Worm (Caenorhabditis elegans) whole organism, late embryonic: ENCODE measurements around the gene F14D7.1.

Experiments used
- K09A11.1 ChIP-seq: sonication (generic microtip); optimal IDR thresholded peaks from 2 replicates; lab custom pipeline; 2017; ENCODE audit warnings: antibody characterized with exemption, mild to moderate bottlenecking, missing genetic modification characterization, missing compliant biosample characterization; ENCODE audit not compliant: insufficient read depth
- Y22D7AL.16 ChIP-seq: sonication (generic microtip); optimal IDR thresholded peaks from 2 replicates; lab custom pipeline; 2016; ENCODE audit warnings: missing genetic modification characterization, missing compliant biosample characterization
- ceh-14 ChIP-seq: sonication (generic microtip); optimal IDR thresholded peaks from 2 replicates; lab custom pipeline; 2016; ENCODE audit warnings: missing genotype, missing genetic modification characterization, missing compliant biosample characterization
- ceh-19 ChIP-seq: fragments of 200-800 bp; sonication (Bioruptor generic); optimal IDR thresholded peaks from 2 replicates; lab custom pipeline; 2018; ENCODE audit warnings: mild to moderate bottlenecking, missing genetic modification characterization, missing compliant biosample characterization
- ceh-2 ChIP-seq: sonication (generic microtip); optimal IDR thresholded peaks from 2 replicates; lab custom pipeline; 2016; ENCODE audit warnings: missing genotype, missing genetic modification characterization, missing compliant biosample characterization
- ceh-30 ChIP-seq: fragments of 150-350 bp; optimal IDR thresholded peaks from 2 replicates; lab custom pipeline; 2014; ENCODE audit warnings: missing biosample characterization, missing genetic modification characterization
- ceh-34 ChIP-seq: sonication (generic microtip); optimal IDR thresholded peaks from 2 replicates; lab custom pipeline; 2016; ENCODE audit warnings: mild to moderate bottlenecking, missing genetic modification characterization, missing compliant biosample characterization
- ceh-6 ChIP-seq: fragments of 200-800 bp; sonication (Bioruptor generic); optimal IDR thresholded peaks from 2 replicates; lab custom pipeline; 2018; ENCODE audit warnings: mild to moderate bottlenecking, missing genetic modification characterization, missing compliant biosample characterization
- ceh-9 ChIP-seq: sonication (generic microtip); optimal IDR thresholded peaks from 2 replicates; lab custom pipeline; 2016; ENCODE audit warnings: mild to moderate bottlenecking, missing genetic modification characterization, inconsistent platforms, missing compliant biosample characterization
- dmd-4 ChIP-seq: sonication (generic microtip); optimal IDR thresholded peaks from 2 replicates; lab custom pipeline; 2016; ENCODE audit warnings: borderline replicate concordance, missing genetic modification characterization, missing compliant biosample characterization
- elt-2 ChIP-seq: sonication (generic microtip); optimal IDR thresholded peaks from 2 replicates; lab custom pipeline; 2016; ENCODE audit warnings: missing genetic modification reagents, missing genetic modification characterization, missing compliant biosample characterization
- elt-4 ChIP-seq: sonication (generic microtip); optimal IDR thresholded peaks from 2 replicates; lab custom pipeline; 2016; ENCODE audit warnings: missing genetic modification characterization, missing compliant biosample characterization
- hlh-13 ChIP-seq: fragments of 200-800 bp; sonication (Bioruptor generic); optimal IDR thresholded peaks from 2 replicates; lab custom pipeline; 2018; ENCODE audit warnings: mild to moderate bottlenecking, missing genetic modification characterization, missing compliant biosample characterization
- hlh-30 ChIP-seq: sonication (generic microtip); optimal IDR thresholded peaks from 2 replicates; lab custom pipeline; 2017; ENCODE audit warnings: antibody characterized with exemption, missing genetic modification characterization, missing compliant biosample characterization; ENCODE audit not compliant: insufficient read depth
- hlh-6 ChIP-seq: sonication (generic microtip); optimal IDR thresholded peaks from 2 replicates; lab custom pipeline; 2016; ENCODE audit warnings: missing genotype, missing genetic modification characterization, missing compliant biosample characterization
- hlh-8 ChIP-seq: sonication (generic microtip); optimal IDR thresholded peaks from 2 replicates; lab custom pipeline; 2016; ENCODE audit warnings: missing genotype, missing genetic modification characterization, missing compliant biosample characterization
- madf-2 ChIP-seq: sonication (generic microtip); optimal IDR thresholded peaks from 2 replicates; lab custom pipeline; 2017; ENCODE audit warnings: missing genetic modification characterization, missing compliant biosample characterization
- nfya-1 ChIP-seq: sonication (generic microtip); optimal IDR thresholded peaks from 2 replicates; lab custom pipeline; 2017; ENCODE audit warnings: missing genetic modification characterization, mild to moderate bottlenecking, missing compliant biosample characterization, antibody characterized with exemption, moderate library complexity
- npax-4 ChIP-seq: sonication (generic microtip); optimal IDR thresholded peaks from 2 replicates; lab custom pipeline; 2016; ENCODE audit warnings: missing genetic modification characterization, missing compliant biosample characterization
- pag-3 ChIP-seq: sonication (generic microtip); optimal IDR thresholded peaks from 2 replicates; lab custom pipeline; 2016; ENCODE audit warnings: missing compliant biosample characterization, missing genetic modification characterization, borderline replicate concordance
- pax-1 ChIP-seq: fragments of 150-350 bp; optimal IDR thresholded peaks from 2 replicates; lab custom pipeline; 2014; ENCODE audit warnings: missing biosample characterization, missing genetic modification characterization
- pha-2 ChIP-seq: sonication (generic microtip); optimal IDR thresholded peaks from 2 replicates; lab custom pipeline; 2017; ENCODE audit warnings: mild to moderate bottlenecking, missing genetic modification characterization, missing compliant biosample characterization
- pha-4 ChIP-seq: fragments of 150-350 bp; optimal IDR thresholded peaks from 2 replicates; lab custom pipeline; 2018; ENCODE audit warnings: missing biosample characterization, missing genetic modification reagents, missing genetic modification characterization
- ref-2 ChIP-seq: sonication (generic microtip); optimal IDR thresholded peaks from 2 replicates; lab custom pipeline; 2016; ENCODE audit warnings: missing genetic modification characterization, missing compliant biosample characterization
- sox-2 ChIP-seq: fragments of 200-800 bp; sonication (Bioruptor generic); IDR thresholded peaks from 2 replicates; pipeline ENCODE4 v1.3.6; 2022; ENCODE audit warnings: missing genetic modification reagents, missing genetic modification characterization, missing compliant biosample characterization
- unc-3 ChIP-seq, 2 experiments: fragments of 200-800 bp in 1 of 2; sonication (Bioruptor generic) in 1 of 2; sonication (generic microtip) in 1 of 2; conservative IDR thresholded peaks in 1 of 2; optimal IDR thresholded peaks in 1 of 2; 2 replicates each; pipeline versions ENCODE4 v1.3.6 to Lab custom; 2016 to 2022; ENCODE audit warnings: missing compliant biosample characterization in 2 of 2, missing genetic modification characterization in 2 of 2, missing genetic modification reagents in 1 of 2
- unc-42 ChIP-seq: sonication (generic microtip); optimal IDR thresholded peaks from 2 replicates; lab custom pipeline; 2016; ENCODE audit warnings: missing genotype, missing genetic modification characterization, missing compliant biosample characterization
- unc-55 ChIP-seq: sonication (generic microtip); optimal IDR thresholded peaks from 2 replicates; lab custom pipeline; 2017; ENCODE audit warnings: missing biosample characterization, missing genetic modification reagents, missing genetic modification characterization
- ztf-16 ChIP-seq: sonication (generic microtip); optimal IDR thresholded peaks from 2 replicates; lab custom pipeline; 2017; ENCODE audit warnings: missing genetic modification characterization, missing compliant biosample characterization

Gene F14D7.1

DNA sequence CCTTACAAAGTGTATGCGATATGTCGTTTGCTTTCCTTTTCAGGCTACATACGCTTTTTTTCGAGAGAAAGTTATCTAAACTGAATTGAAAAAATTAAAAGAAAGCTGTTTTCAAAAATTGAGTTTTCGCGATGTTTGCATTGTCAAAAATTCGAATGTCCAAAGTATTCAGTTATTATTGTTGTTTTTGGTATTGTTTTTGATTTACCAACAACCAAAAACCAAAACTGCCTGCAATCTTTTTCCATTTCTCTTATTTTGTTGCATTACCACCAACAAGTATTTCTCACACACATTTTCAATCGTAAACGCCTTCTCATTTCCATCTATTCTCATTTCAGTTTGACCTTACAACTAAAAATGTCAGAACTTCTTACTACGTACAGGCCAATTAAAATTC lies 39.5 kb upstream of the F14D7.1 start, which contains the start of gene pepm-1:
TSS of gene pepm-1 (plus strand) at position 301 of the 400 bp plus-strand sequence.
- TF ChIP-seq pha-4 (tag; lab: Kevin White, UChicago): no peak
- no peak for TF ChIP-seq ceh-6 (GFP tag; lab: Kevin White, UChicago)
- no peak for TF ChIP-seq ref-2 (tag; lab: Kevin White, UChicago)
- no peak for TF ChIP-seq hlh-8 (tag; lab: Kevin White, UChicago)

DNA sequence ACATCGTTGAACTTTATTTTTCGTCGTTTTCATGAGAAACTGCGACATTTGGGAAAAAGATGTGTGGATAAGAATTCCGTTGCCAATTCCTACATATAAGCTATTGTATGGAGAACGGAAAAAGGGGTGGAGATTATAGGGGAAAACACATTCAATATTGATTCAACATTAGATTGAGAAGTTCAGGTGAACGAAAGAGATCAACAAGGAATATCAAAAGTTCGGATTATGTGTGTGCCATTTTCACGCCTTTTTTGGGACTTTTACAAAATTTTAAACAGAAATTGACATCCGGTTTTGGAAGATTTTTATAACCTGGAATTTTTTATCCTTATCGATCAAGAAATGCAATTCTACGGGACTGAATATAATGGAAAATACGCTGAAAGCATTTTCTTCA lies 38.5 kb upstream of the F14D7.1 start, which contains the start of gene F47B8.5:
TSS of gene F47B8.5 (minus strand) at position 101 of the 400 bp plus-strand sequence.
- TF ChIP-seq ceh-2 (tag; lab: Kevin White, UChicago) (no peak), hlh-13 (GFP tag; lab: Kevin White, UChicago) (no peak), unc-42 (tag; lab: Kevin White, UChicago) (no peak), dmd-4 (tag; lab: Kevin White, UChicago) (no peak), sox-2 (GFP tag; lab: Robert Waterston, UW) (no peak), elt-2 (no peak), unc-55 (GFP tag; lab: Kevin White, UChicago) (no peak), unc-3 (GFP tag; conservative IDR thresholded peaks at IDR 0.05; lab: Robert Waterston, UW) (no peak), unc-3 (tag; optimal IDR thresholded peaks at IDR 0.05; lab: Kevin White, UChicago) (no peak), ceh-34 (tag; lab: Kevin White, UChicago) (no peak)

DNA sequence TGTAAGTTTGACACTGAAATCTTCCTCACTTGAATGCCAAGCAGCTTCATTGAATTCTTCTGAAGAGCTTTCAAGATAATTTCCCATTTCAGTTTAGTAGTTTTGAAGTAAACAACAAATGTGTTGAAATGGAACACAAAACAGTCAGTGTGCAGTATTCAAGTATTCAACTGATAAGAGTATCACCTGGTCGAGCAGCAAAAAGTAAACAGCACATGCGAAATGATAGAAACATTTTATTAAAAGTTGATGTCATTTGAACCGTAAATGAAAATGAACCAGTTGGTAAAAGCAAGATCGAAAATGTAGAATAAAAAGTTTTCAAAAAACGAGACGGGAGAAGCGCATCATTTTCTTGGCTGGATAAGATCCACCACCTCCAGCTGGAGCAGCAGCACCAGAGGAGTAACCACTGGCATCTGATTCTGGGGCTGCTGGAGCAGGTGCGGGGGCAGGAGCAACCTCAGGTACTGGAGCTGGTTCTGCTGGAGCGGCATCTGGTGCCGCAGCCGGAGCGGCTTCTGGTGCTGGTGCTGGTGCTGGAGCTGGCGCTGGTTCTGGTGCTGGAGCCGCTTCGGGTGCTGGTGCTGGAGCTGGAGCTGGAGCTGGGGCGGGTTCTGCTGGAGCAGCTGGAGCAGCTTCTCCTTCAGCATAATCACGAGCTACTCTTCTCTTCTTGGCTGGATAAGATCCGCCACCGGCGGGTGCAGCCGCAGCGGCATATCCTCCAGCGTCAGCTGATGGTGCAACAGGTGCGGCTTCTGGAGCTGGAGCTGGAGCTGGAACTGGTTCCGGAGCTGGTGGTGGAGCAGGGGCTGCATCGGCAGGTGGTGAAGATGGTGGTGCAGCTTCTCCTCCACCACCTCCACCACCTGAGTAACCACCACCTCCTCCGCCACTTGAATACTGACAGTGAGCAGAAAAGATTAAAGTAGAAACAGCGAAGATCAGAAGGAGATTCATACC lies 35.5 kb upstream of the F14D7.1 start, which contains the start of the genes F47B8.4 and F47B8.18:
TSS of gene F47B8.4 (minus strand) at position 172 of the 966 bp plus-strand sequence.
TSS of gene F47B8.18 (minus strand) at position 963 of the 966 bp plus-strand sequence.
- TF ChIP-seq elt-4 (tag; lab: Kevin White, UChicago) (peak; percentile 42), pag-3 (tag; lab: Kevin White, UChicago) (peak; percentile 4), hlh-6 (no peak)
- TF ChIP-seq, all 69 proteins: peak for 2

DNA sequence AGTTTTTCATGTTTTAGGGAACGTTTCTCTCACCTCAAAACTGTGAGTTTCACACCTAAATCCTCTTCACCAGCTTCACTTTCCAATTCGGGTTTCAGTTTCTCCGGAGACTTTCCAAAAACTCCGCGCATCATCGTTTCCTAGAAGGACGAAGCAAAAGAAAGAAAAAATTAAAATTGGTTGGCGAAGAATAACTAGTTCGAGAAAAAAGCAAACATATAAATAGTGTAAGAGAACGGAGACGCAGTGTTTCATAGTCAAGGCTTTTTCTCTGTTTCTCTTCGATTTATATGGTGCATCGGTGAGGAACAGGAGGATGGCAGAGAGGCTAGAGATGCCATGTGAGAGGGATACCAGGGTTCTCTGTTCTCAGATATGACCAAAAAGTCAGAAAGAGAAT lies 33.5 kb upstream of the F14D7.1 start, which contains the start of gene F47B8.3:
TSS of gene F47B8.3 (minus strand) at position 261 of the 400 bp plus-strand sequence.
- TF ChIP-seq K09A11.1 (tag; lab: Kevin White, UChicago) (no peak), dmd-4 (tag; lab: Kevin White, UChicago) (no peak), hlh-6 (no peak), hlh-30 (tag; lab: Kevin White, UChicago) (no peak), pax-1 (tag; lab: Kevin White, UChicago) (no peak), nfya-1 (tag; lab: Kevin White, UChicago) (peak; percentile 13)

DNA sequence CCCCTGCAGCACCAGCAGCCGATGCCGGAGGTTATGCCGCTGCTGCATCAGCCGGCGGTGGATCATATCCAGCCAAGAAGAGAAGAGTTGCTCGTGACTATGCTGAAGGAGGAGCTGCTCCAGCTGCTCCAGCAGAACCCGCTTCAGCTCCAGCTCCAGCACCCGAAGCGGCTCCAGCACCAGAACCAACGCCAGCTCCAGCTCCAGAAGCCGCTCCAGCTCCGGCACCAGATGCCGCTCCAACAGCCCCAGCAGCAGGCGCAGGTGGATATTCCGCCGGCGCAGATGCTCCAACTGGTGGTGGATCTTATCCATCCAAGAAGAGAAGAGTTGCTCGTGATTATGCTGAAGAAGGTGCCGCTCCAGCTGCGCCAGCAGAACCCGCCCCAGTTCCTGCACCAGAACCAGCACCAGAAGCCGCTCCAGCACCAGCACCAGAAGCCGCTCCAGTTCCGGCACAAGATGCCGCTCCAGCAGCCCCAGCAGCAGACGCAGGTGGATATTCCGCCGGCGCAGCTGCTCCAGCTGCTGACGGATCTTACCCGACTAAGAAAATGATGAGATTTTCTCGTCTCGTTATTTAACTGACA lies 31.6 kb upstream of the F14D7.1 start:
- peak; percentile 28 for TF ChIP-seq ceh-9
- TF ChIP-seq pha-2: no peak
- TF ChIP-seq elt-4 (tag; lab: Kevin White, UChicago): peak; percentile 78
- TF ChIP-seq sox-2 (GFP tag; lab: Robert Waterston, UW): no peak
- TF ChIP-seq, all 69 proteins: peak for 2

DNA sequence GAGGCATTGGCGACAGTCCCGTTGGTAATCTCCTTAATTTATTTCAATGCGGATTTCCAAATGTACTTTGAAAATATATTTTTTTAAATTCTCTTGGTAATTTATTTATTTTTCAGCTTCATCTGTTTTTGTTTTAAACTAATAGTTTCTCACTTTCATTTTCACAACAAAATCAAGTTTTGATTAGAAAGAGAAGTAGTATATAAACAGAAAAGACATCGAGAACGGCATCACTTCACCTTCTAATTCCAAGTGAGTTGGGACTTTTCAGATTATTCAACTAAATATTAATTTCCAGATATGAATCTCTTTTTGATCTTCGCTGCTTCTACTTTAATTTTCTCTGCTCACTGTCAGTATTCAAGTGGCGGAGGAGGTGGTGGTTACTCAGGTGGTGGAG lies 31.0 kb upstream of the F14D7.1 start, which contains the start of gene F47B8.14:
TSS of gene F47B8.14 (plus strand) at position 301 of the 400 bp plus-strand sequence.
- no peak for TF ChIP-seq ceh-14 (tag; lab: Kevin White, UChicago)
- TF ChIP-seq ceh-30 (tag; lab: Kevin White, UChicago): no peak
- no peak for TF ChIP-seq ceh-19 (GFP tag; lab: Kevin White, UChicago)
- TF ChIP-seq ceh-2 (tag; lab: Kevin White, UChicago): no peak
- no peak for TF ChIP-seq dmd-4 (tag; lab: Kevin White, UChicago)
- no peak for TF ChIP-seq madf-2
- TF ChIP-seq unc-3 (GFP tag; conservative IDR thresholded peaks at IDR 0.05; lab: Robert Waterston, UW): no peak
- no peak for TF ChIP-seq unc-3 (tag; optimal IDR thresholded peaks at IDR 0.05; lab: Kevin White, UChicago)
- TF ChIP-seq Y22D7AL.16: no peak
- TF ChIP-seq ztf-16 (tag; lab: Kevin White, UChicago): no peak
- no peak for TF ChIP-seq elt-2
- TF ChIP-seq npax-4 (tag; lab: Kevin White, UChicago): no peak
